Fruit fly (Drosophila melanogaster): ENCODE measurements around the gene CG33658.

Gene CG33658

DNA sequence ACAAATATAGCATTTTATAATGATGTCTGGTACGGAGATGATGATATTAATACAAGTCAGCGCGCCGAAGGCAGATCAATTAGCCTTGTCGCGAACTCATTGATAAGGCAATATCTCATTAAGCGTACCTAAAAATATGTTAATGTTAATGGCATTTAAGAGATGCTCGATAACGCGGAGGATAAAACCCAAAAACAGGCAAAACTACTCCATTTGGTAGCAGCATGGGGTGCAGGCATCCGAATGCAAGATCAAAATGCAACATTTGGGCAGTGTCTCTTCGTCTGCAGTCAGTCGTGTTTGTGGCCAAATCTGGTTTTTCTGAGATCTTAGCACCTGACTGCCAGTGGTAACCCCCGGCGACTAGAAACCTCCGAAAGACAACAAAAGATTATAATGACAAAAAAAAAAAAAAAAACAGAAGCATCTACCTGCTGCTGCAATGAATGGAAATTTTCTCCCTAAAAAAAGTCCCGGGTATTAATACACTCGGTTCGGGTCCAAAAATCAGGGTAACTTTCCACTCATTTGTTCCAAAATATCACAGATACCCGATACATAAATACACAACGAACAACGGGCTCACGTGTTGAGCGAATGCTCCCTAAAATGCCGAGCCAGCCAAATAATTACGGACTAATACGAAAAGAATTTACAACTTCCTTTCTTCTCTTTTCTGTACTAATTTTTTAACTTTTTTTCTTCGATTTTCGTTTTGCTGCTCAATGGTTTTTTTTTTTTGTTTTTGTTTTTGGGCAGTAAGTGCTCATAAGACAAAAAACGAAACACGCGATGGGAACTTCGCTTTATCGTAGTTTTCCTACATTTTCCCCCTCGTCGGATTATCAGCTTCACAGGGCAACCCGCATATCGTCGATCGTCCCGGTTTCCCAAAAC lies 5.2 kb upstream of the CG33658 start:
- TF ChIP-seq Rel (GFP tag; optimal IDR thresholded peaks at IDR 0.05) (no peak), Rel (tag; optimal IDR thresholded peaks at IDR 0.05) (peak; percentile 52), foxo (GFP tag; optimal IDR thresholded peaks at IDR 0.05) (no peak)

DNA sequence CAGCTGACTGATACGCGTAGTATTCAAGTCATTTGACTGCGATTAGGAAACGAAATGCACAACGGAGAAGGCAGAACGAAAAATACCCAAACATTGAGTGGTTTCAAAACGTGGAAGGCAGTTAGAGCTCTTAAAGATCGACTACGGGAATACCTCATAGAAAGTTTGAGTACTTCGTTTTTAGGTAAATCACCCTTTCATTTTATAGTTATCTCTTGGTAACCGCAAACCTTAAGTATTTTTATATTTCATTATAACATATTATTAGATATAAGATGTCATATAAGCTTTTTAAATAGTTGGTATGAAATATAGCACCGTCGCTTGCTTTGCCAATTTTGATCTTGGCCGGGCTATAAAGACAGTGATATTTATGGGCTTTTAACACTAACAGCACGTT lies 4.2 kb upstream of the CG33658 start:
- TF ChIP-seq HLH106 (tag; optimal IDR thresholded peaks at IDR 0.05) (no peak), Jra (GFP tag; optimal IDR thresholded peaks at IDR 0.05) (no peak), foxo (GFP tag; optimal IDR thresholded peaks at IDR 0.05) (no peak), fru (GFP tag; optimal IDR thresholded peaks at IDR 0.05) (no peak), brk (GFP tag; optimal IDR thresholded peaks at IDR 0.05) (no peak), Dfd (GFP tag; optimal IDR thresholded peaks at IDR 0.05) (no peak)

DNA sequence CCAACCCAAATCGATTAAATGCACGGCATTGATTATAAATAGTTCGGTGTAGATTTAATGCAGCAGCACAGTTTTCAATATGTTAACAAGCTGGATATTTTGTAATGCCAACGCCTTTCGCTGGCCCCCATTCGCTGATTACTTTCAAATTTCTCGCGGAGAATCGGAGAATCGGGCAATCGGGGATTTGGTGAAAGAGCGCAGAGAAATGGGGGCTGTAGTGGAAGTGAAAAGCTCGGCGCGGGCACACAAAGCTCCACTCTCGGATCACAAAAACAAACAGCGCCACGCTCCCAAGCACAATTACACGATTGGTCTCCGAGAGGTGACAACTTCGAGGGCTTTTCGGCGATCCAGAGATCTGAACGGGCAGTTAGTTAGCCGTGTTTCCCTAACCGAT lies 672 bp upstream of the CG33658 start, which contains the start of gene Esp:
TSS of gene Esp (plus strand) at position 301 of the 400 bp plus-strand sequence.
- TF ChIP-seq Dfd (GFP tag; optimal IDR thresholded peaks at IDR 0.05) (no peak), OdsH (GFP tag; optimal IDR thresholded peaks at IDR 0.05) (no peak), Jra (GFP tag; optimal IDR thresholded peaks at IDR 0.05) (no peak), rgr (GFP tag; optimal IDR thresholded peaks at IDR 0.05) (no peak), Mio (GFP tag; optimal IDR thresholded peaks at IDR 0.05) (no peak), psq (GFP tag; optimal IDR thresholded peaks at IDR 0.05) (no peak), lola (GFP tag; optimal IDR thresholded peaks at IDR 0.05) (no peak), CG9705 (GFP tag; optimal IDR thresholded peaks at IDR 0.05) (no peak), Vsx2 (GFP tag; optimal IDR thresholded peaks at IDR 0.05; ENCODE audit: partially characterized antibody) (no peak), usp (GFP tag; optimal IDR thresholded peaks at IDR 0.05) (no peak), HLH106 (tag; optimal IDR thresholded peaks at IDR 0.05) (no peak), Hr78 (GFP tag; optimal IDR thresholded peaks at IDR 0.05) (no peak), Hr83 (GFP tag; optimal IDR thresholded peaks at IDR 0.05; ENCODE audit: poor library complexity, severe bottlenecking) (no peak), foxo (GFP tag; optimal IDR thresholded peaks at IDR 0.05) (no peak), Rel (GFP tag; optimal IDR thresholded peaks at IDR 0.05) (no peak), Rel (tag; optimal IDR thresholded peaks at IDR 0.05) (no peak), Myc (optimal IDR thresholded peaks at IDR 0.05) (no peak), CG32264 (GFP tag; optimal IDR thresholded peaks at IDR 0.05) (no peak), Dif (GFP tag; optimal IDR thresholded peaks at IDR 0.05; ENCODE audit: partially characterized antibody) (no peak), dsf (GFP tag; optimal IDR thresholded peaks at IDR 0.05; ENCODE audit: borderline replicate concordance) (no peak), sage (GFP tag; optimal IDR thresholded peaks at IDR 0.05) (no peak)

DNA sequence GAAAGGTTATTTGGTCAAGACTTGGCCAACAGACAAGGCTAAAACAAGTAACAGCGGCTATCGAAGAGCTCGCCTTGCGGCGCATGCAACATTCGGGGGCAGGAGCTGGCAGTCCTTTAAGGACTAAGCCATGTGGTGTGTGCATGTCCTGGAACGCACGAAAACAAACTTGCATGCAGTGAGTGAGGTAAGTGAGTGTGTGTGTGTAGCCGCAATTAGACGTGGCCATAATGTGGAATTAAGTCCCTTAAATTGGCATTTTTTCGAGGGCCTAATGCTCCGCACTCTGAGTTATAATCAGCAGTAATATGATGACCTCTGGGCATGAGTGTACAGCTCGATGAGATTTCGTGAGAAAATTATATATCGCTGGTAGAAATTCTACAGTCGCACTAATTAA lies 7.3 kb downstream of the CG33658 start, which contains the start of gene sosie:
TSS of gene sosie (plus strand) at position 301 of the 400 bp plus-strand sequence.
- no peak for TF ChIP-seq Hnf4 (GFP tag; optimal IDR thresholded peaks at IDR 0.05)
- TF ChIP-seq br (GFP tag; optimal IDR thresholded peaks at IDR 0.05): no peak
- TF ChIP-seq Hr83 (GFP tag; optimal IDR thresholded peaks at IDR 0.05; ENCODE audit: poor library complexity, severe bottlenecking): no peak
- no peak for TF ChIP-seq ey (GFP tag; optimal IDR thresholded peaks at IDR 0.05)
- no peak for TF ChIP-seq rgr (GFP tag; optimal IDR thresholded peaks at IDR 0.05)
- TF ChIP-seq Sp1 (GFP tag; optimal IDR thresholded peaks at IDR 0.05): no peak
- TF ChIP-seq Abd-B (GFP tag; optimal IDR thresholded peaks at IDR 0.05): no peak
- TF ChIP-seq Mio (GFP tag; optimal IDR thresholded peaks at IDR 0.05): no peak
- no peak for TF ChIP-seq Jra (GFP tag; optimal IDR thresholded peaks at IDR 0.05)

DNA sequence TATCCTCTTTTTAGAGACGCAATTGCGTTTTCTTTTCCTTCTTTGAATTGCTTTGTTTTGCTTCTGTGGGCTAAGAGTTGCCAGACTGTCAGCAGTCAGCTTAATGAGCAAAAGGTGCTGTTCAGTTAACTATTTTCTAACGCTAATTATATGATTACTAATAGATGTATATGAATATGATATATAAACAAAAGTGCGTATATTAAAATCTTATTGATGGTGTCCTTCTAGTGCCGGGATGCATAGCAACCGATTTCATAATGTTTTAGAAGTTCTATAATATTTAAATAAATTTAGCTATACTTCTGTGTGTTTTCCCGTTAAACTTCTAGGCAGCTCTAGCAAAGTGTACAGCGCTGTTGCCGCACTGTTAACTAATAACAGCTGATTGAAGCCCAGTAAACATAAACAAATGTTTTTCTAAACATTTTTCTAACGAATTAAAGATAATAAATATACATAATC lies 11.0 kb downstream of the CG33658 start, which contains the start of the genes Kaz and CG43273:
TSS of gene Kaz (minus strand) at position 73 of the 465 bp plus-strand sequence.
TSS of gene CG43273 (plus strand) at position 415 of the 465 bp plus-strand sequence.
- TF ChIP-seq woc (GFP tag; optimal IDR thresholded peaks at IDR 0.05) (peak; percentile 78), foxo (GFP tag; optimal IDR thresholded peaks at IDR 0.05) (peak in 1 of 2 experiments; percentile 68), brk (GFP tag; optimal IDR thresholded peaks at IDR 0.05) (no peak), sv (GFP tag; optimal IDR thresholded peaks at IDR 0.05) (peak; percentile 15), ey (GFP tag; optimal IDR thresholded peaks at IDR 0.05) (peak; percentile 42), Myc (optimal IDR thresholded peaks at IDR 0.05) (peak; percentile 99), Mio (GFP tag; optimal IDR thresholded peaks at IDR 0.05) (no peak), br (GFP tag; optimal IDR thresholded peaks at IDR 0.05) (no peak), dl (GFP tag; optimal IDR thresholded peaks at IDR 0.05; ENCODE audit: insufficient read depth in 1 of 2, partially characterized antibody in 2 of 2) (no peak), dmrt93B (GFP tag; optimal IDR thresholded peaks at IDR 0.05) (no peak), OdsH (GFP tag; optimal IDR thresholded peaks at IDR 0.05) (peak; percentile 49), CG9705 (GFP tag; optimal IDR thresholded peaks at IDR 0.05) (peak; percentile 64), psq (GFP tag; optimal IDR thresholded peaks at IDR 0.05) (peak; percentile 75), tai (GFP tag; optimal IDR thresholded peaks at IDR 0.05) (no peak), rgr (GFP tag; optimal IDR thresholded peaks at IDR 0.05) (no peak), HLH106 (tag; optimal IDR thresholded peaks at IDR 0.05) (peak; percentile 81), sage (GFP tag; optimal IDR thresholded peaks at IDR 0.05) (peak; percentile 68)

Measured in whole organism, wandering third instar larva.